Worm (Caenorhabditis elegans) whole organism, L2 larva: ENCODE results near the gene ZK105.3.

Experiments used
- C34F6.9 ChIP-seq: fragments of 150-350 bp; optimal IDR thresholded peaks from 2 replicates; lab custom pipeline; 2014; ENCODE audit warnings: missing biosample characterization, missing genetic modification characterization
- F13H6.1 ChIP-seq: sonication (generic microtip); optimal IDR thresholded peaks from 2 replicates; lab custom pipeline; 2016; ENCODE audit warnings: missing genetic modification characterization, missing compliant biosample characterization
- R02D3.7 ChIP-seq: fragments of 150-350 bp; optimal IDR thresholded peaks from 2 replicates; lab custom pipeline; 2014; ENCODE audit warnings: missing biosample characterization, missing genetic modification characterization
- Y55F3AM.14 ChIP-seq: fragments of 200-800 bp; sonication (Bioruptor generic); optimal IDR thresholded peaks from 2 replicates; lab custom pipeline; 2018; ENCODE audit warnings: mild to moderate bottlenecking, missing genetic modification characterization, missing compliant biosample characterization
- ZK546.5 ChIP-seq: sonication (generic microtip); optimal IDR thresholded peaks from 2 replicates; lab custom pipeline; 2017; ENCODE audit warnings: missing biosample characterization, missing genetic modification characterization
- alr-1 ChIP-seq: fragments of 150-350 bp; optimal IDR thresholded peaks from 2 replicates; lab custom pipeline; 2014; ENCODE audit warnings: missing biosample characterization, missing genetic modification characterization
- ama-1 ChIP-seq: fragments of 150-350 bp; optimal IDR thresholded peaks from 2 replicates; lab custom pipeline; 2018; ENCODE audit warnings: inconsistent platforms
- ceh-16 ChIP-seq: fragments of 150-350 bp; optimal IDR thresholded peaks from 2 replicates; lab custom pipeline; 2014; ENCODE audit warnings: missing biosample characterization, missing genetic modification characterization
- ceh-82 ChIP-seq: fragments of 150-350 bp; optimal IDR thresholded peaks from 2 replicates; lab custom pipeline; 2014; ENCODE audit warnings: missing biosample characterization, missing genetic modification characterization
- dmd-4 ChIP-seq: sonication (generic microtip); optimal IDR thresholded peaks from 2 replicates; lab custom pipeline; 2017; ENCODE audit warnings: missing biosample characterization, missing genetic modification characterization
- elt-1 ChIP-seq: fragments of 150-350 bp; optimal IDR thresholded peaks from 2 replicates; lab custom pipeline; 2014; ENCODE audit warnings: missing biosample characterization, missing genetic modification characterization
- elt-3 ChIP-seq: sonication (generic microtip); optimal IDR thresholded peaks from 2 replicates; lab custom pipeline; 2017; ENCODE audit warnings: missing biosample characterization, missing genetic modification characterization
- fos-1 ChIP-seq: fragments of 150-350 bp; optimal IDR thresholded peaks from 2 replicates; lab custom pipeline; 2014; ENCODE audit warnings: missing biosample characterization, missing genetic modification characterization
- lin-11 ChIP-seq: fragments of 150-350 bp; sonication (generic microtip); optimal IDR thresholded peaks from 2 replicates; lab custom pipeline; 2014; ENCODE audit warnings: missing biosample characterization, missing genetic modification characterization, inconsistent platforms, mixed read lengths
- lin-13 ChIP-seq: fragments of 150-350 bp; optimal IDR thresholded peaks from 2 replicates; lab custom pipeline; 2014; ENCODE audit warnings: missing biosample characterization, missing genetic modification reagents, missing genetic modification characterization
- lsy-2 ChIP-seq, 2 experiments: fragments of 150-350 bp in 1 of 2; sonication (generic microtip) in 1 of 2; optimal IDR thresholded peaks; 2 replicates each; lab custom pipeline; 2014 to 2017; ENCODE audit warnings: missing biosample characterization in 2 of 2, missing genetic modification characterization in 2 of 2
- mbf-1 ChIP-seq: sonication (generic microtip); optimal IDR thresholded peaks from 2 replicates; lab custom pipeline; 2017; ENCODE audit warnings: missing biosample characterization, missing genetic modification characterization
- mdl-1 ChIP-seq, 2 experiments: fragments of 150-350 bp in 1 of 2; sonication (generic microtip) in 1 of 2; optimal IDR thresholded peaks; 2 replicates each; lab custom pipeline; 2017; ENCODE audit warnings: missing biosample characterization in 2 of 2, missing genetic modification characterization in 2 of 2
- nhr-129 ChIP-seq: fragments of 150-350 bp; optimal IDR thresholded peaks from 2 replicates; lab custom pipeline; 2014; ENCODE audit warnings: missing biosample characterization, missing genetic modification characterization
- nhr-21 ChIP-seq: fragments of 150-350 bp; optimal IDR thresholded peaks from 2 replicates; lab custom pipeline; 2014; ENCODE audit warnings: missing biosample characterization, missing genetic modification characterization
- nhr-237 ChIP-seq: fragments of 150-350 bp; optimal IDR thresholded peaks from 2 replicates; lab custom pipeline; 2014; ENCODE audit warnings: missing biosample characterization, missing genetic modification characterization
- nhr-25 ChIP-seq: fragments of 150-350 bp; sonication (generic microtip); optimal IDR thresholded peaks from 3 replicates; lab custom pipeline; 2014; ENCODE audit warnings: missing biosample characterization, missing genetic modification characterization
- nhr-77 ChIP-seq: fragments of 150-350 bp; optimal IDR thresholded peaks from 2 replicates; lab custom pipeline; 2014; ENCODE audit warnings: missing biosample characterization, missing genetic modification characterization
- peb-1 ChIP-seq: fragments of 150-350 bp; optimal IDR thresholded peaks from 2 replicates; lab custom pipeline; 2014; ENCODE audit warnings: missing biosample characterization, missing genetic modification characterization
- sem-4 ChIP-seq: fragments of 150-350 bp; optimal IDR thresholded peaks from 2 replicates; lab custom pipeline; 2014; ENCODE audit warnings: missing biosample characterization, missing genetic modification reagents, missing genetic modification characterization
- sma-3 ChIP-seq: sonication (generic microtip); optimal IDR thresholded peaks from 2 replicates; lab custom pipeline; 2016; ENCODE audit warnings: missing genetic modification reagents, missing genetic modification characterization, missing compliant biosample characterization
- sma-9 ChIP-seq, 2 experiments: fragments of 150-350 bp in 1 of 2; sonication (generic microtip) in 1 of 2; optimal IDR thresholded peaks; 2 replicates each; lab custom pipeline; 2014 to 2016; ENCODE audit warnings: missing genetic modification characterization in 2 of 2, mild to moderate bottlenecking in 1 of 2, missing biosample characterization in 1 of 2, missing compliant biosample characterization in 1 of 2, missing genetic modification reagents in 1 of 2, moderate library complexity in 1 of 2
- snpc-4 ChIP-seq: fragments of 150-350 bp; optimal IDR thresholded peaks from 2 replicates; lab custom pipeline; 2014; ENCODE audit warnings: missing biosample characterization, missing genetic modification characterization
- unc-39 ChIP-seq: fragments of 150-350 bp; optimal IDR thresholded peaks from 2 replicates; lab custom pipeline; 2014; ENCODE audit warnings: missing biosample characterization, missing genetic modification characterization
- unc-55 ChIP-seq: fragments of 150-350 bp; sonication (generic microtip); optimal IDR thresholded peaks from 3 replicates; lab custom pipeline; 2014; ENCODE audit warnings: missing biosample characterization, missing genetic modification reagents, missing genetic modification characterization
- unc-62 ChIP-seq: fragments of 150-350 bp; optimal IDR thresholded peaks from 2 replicates; lab custom pipeline; 2014; ENCODE audit warnings: missing biosample characterization, missing genetic modification reagents, missing genetic modification characterization
- ztf-1 ChIP-seq: fragments of 200-800 bp; sonication (Bioruptor generic); conservative IDR thresholded peaks from 2 replicates; pipeline ENCODE4 v1.3.6; 2022; ENCODE audit warnings: missing genetic modification characterization, missing compliant biosample characterization
- ztf-11 ChIP-seq: sonication (generic microtip); optimal IDR thresholded peaks from 2 replicates; lab custom pipeline; 2017; ENCODE audit warnings: missing biosample characterization, missing genetic modification characterization

ZK105.3 gene

DNA sequence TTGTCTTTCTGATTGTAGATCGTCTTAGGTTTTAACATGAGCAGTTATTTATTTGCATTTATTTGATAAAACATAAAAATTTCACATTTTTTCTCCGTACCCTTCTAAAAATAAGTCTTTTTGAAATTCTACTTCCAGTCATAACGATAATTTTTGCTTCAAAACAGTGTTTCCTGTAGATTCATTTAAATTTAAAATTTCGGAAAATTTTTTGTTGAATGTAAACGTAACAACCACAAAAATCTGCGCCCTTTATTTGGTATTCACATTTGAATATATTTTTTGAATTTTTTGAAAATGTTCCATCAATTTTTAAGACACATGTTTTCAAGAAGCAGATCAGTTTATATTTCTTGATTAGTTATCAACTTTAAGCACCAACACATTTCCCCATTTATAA lies 48.4 kb downstream of the ZK105.3 start:
- TF ChIP-seq sma-3 (GFP tag; lab: Kevin White, UChicago) (no peak), ama-1 (no peak), nhr-129 (no peak), nhr-21 (tag; lab: Kevin White, UChicago) (no peak), nhr-237 (no peak)

DNA sequence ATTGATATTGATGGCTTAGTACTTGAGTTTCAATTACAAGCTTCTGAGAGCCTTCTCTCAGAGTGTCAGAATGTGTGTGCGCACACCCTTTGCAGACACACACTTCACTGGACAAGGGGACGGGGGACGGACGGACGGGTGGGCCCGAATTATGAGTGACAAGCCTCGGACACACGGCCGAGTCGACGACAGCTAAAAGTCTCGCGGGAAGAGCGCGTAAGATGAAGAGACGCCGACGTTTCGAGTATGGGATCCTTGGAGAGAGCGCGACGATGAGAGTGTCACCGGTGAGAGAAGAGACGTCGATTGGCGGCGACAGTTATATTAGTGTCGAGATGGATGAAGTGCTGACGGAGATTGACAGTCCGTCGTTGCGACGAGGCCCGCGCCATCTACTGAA lies 49.0 kb downstream of the ZK105.3 start:
- peak; percentile 7 for TF ChIP-seq sma-9 (GFP tag; optimal IDR thresholded peaks at IDR 0.05; lab: Kevin White, UChicago)
- TF ChIP-seq sma-9 (tag; optimal IDR thresholded peaks at IDR 0.05; lab: Kevin White, UChicago) = no peak
- TF ChIP-seq unc-55 (GFP tag; lab: Kevin White, UChicago) = peak; percentile 1
- peak; percentile 14 for TF ChIP-seq F13H6.1 (tag; lab: Kevin White, UChicago)
- no peak for TF ChIP-seq nhr-129
- TF ChIP-seq, all 48 proteins: peak for 3

DNA sequence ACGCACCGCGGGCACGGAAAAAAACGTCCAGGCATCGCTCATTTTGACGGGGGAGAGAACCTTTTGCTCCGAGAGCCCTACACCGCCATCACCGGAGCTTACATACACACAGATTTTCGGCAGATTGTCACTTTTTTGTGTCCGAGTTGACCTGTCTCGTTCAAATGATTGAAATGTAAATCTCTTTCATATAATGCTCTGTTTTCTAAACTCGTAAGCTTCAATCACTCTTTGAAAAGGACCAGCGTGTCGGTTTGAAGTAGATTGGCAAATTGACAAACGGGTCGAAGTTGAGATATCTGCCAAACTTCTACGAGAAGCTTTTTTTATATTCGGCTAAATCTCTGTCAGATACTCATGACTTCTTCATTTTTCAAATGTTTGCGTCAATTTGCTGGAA lies 50.2 kb downstream of the ZK105.3 start:
- TF ChIP-seq Y55F3AM.14 (GFP tag; lab: Kevin White, UChicago) (no peak), nhr-25 (no peak), mdl-1 (tag; optimal IDR thresholded peaks at IDR 0.05; lab: Kevin White, UChicago) (no peak), lin-13 (no peak), ztf-11 (tag; lab: Kevin White, UChicago) (no peak), ama-1 (no peak), snpc-4 (no peak), lin-11 (tag; lab: Kevin White, UChicago) (no peak), sem-4 (tag; lab: Kevin White, UChicago) (no peak), unc-62 (GFP tag; lab: Kevin White, UChicago) (no peak), F13H6.1 (tag; lab: Kevin White, UChicago) (no peak), elt-3 (tag; lab: Kevin White, UChicago) (no peak), sma-9 (GFP tag; optimal IDR thresholded peaks at IDR 0.05; lab: Kevin White, UChicago) (no peak), sma-9 (tag; optimal IDR thresholded peaks at IDR 0.05; lab: Kevin White, UChicago) (no peak)

DNA sequence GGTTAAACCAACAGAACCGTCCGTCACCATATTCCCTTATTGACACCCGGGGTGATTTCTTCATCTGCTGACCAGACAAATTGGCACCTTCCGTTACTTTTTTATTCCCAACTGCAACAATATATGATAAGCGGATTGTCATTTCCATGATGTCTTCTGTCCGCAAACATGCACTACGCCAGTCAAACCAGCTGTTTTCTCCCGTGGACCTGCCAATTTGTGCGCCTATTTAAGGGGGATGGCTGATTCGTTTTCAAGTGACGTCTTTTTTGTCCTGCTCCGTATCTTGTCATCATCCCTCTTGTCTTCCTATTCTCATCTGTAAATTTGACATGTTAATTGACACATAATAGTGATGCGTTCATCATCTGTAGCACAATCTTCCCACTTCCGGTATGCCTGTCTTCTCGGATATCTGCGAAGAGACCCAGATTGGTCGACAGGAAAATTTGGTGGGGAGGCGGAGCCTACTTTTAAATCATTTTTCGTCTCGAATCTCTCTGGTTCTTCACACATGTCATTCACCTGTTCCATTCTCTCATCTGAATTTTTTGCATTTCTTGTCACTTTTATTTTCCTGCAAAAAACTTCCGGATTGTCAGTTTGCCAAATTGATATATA lies 51.2 kb downstream of the ZK105.3 start:
- TF ChIP-seq ZK546.5 (tag; lab: Kevin White, UChicago) = no peak
- TF ChIP-seq ceh-82 = no peak
- TF ChIP-seq snpc-4 = no peak
- no peak for TF ChIP-seq nhr-77 (tag; lab: Kevin White, UChicago)
- no peak for TF ChIP-seq lsy-2 (tag; optimal IDR thresholded peaks at IDR 0.05; lab: Kevin White, UChicago)
- TF ChIP-seq alr-1 (tag; lab: Kevin White, UChicago) = no peak
- TF ChIP-seq unc-62 (GFP tag; lab: Kevin White, UChicago) = no peak
- no peak for TF ChIP-seq sma-9 (GFP tag; optimal IDR thresholded peaks at IDR 0.05; lab: Kevin White, UChicago)
- TF ChIP-seq sma-9 (tag; optimal IDR thresholded peaks at IDR 0.05; lab: Kevin White, UChicago) = no peak
- TF ChIP-seq dmd-4 = no peak
- no peak for TF ChIP-seq ztf-1 (GFP tag; lab: Robert Waterston, UW)
- no peak for TF ChIP-seq fos-1 (tag; lab: Kevin White, UChicago)
- TF ChIP-seq mbf-1 = no peak
- no peak for TF ChIP-seq ceh-16 (tag; lab: Kevin White, UChicago)
- no peak for TF ChIP-seq elt-1 (tag; lab: Kevin White, UChicago)

DNA sequence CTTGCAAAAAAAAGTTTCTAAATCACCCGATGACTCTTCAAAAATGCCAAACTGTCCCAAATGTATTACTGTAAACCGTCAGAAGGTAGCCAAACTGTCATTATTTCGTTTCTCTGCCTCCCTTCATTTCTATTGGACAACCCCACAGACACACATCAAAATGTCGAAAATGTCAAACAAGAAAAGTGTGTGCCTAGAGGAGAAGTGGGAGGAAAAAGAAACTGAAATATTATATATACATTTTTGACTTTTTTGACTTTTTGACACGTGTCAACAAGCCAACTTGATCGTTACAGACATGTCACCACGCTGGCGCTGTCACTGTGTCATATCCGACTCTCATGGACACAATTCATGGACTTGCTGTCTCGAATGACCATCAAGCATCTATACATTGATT lies 52.8 kb downstream of the ZK105.3 start:
- no peak for TF ChIP-seq ztf-11 (tag; lab: Kevin White, UChicago)
- no peak for TF ChIP-seq ama-1
- no peak for TF ChIP-seq unc-39 (tag; lab: Kevin White, UChicago)
- TF ChIP-seq ZK546.5 (tag; lab: Kevin White, UChicago) = no peak
- no peak for TF ChIP-seq nhr-25
- no peak for TF ChIP-seq unc-55 (GFP tag; lab: Kevin White, UChicago)
- TF ChIP-seq sma-9 (GFP tag; optimal IDR thresholded peaks at IDR 0.05; lab: Kevin White, UChicago) = no peak
- no peak for TF ChIP-seq sma-9 (tag; optimal IDR thresholded peaks at IDR 0.05; lab: Kevin White, UChicago)
- no peak for TF ChIP-seq alr-1 (tag; lab: Kevin White, UChicago)
- TF ChIP-seq ztf-1 (GFP tag; lab: Robert Waterston, UW) = no peak
- no peak for TF ChIP-seq nhr-129
- no peak for TF ChIP-seq nhr-21 (tag; lab: Kevin White, UChicago)
- no peak for TF ChIP-seq ceh-16 (tag; lab: Kevin White, UChicago)
- TF ChIP-seq lin-11 (tag; lab: Kevin White, UChicago) = no peak
- TF ChIP-seq unc-62 (GFP tag; lab: Kevin White, UChicago) = no peak
- no peak for TF ChIP-seq peb-1
- no peak for TF ChIP-seq R02D3.7
- TF ChIP-seq C34F6.9 = no peak
- TF ChIP-seq snpc-4 = no peak
